Worm (Caenorhabditis elegans): ENCODE measurements around the gene Y94H6A.7.
A peak's percentile ranks its signal among the peaks of the same experiment; 100 is the strongest.
"Not testable (repeated sequence)": the region's sequence is repeated elsewhere in the genome, so short reads cannot be mapped to it uniquely, and the experiment has no call there.

The Y94H6A.7 gene

ce11 chrIV:2719734-2720133 is 3.4 kb upstream of the Y94H6A.7 start, which contains the start of gene ndua-12:
Gene ndua-12, minus strand, starts transcription at chrIV:2719834.
- TF ChIP-seq rec-8 (tag; optimal IDR thresholded peaks at IDR 0.05); unc-130 (GFP tag; optimal IDR thresholded peaks at IDR 0.05); athp-1 (tag; optimal IDR thresholded peaks at IDR 0.05): not testable (repeated sequence)

DNA sequence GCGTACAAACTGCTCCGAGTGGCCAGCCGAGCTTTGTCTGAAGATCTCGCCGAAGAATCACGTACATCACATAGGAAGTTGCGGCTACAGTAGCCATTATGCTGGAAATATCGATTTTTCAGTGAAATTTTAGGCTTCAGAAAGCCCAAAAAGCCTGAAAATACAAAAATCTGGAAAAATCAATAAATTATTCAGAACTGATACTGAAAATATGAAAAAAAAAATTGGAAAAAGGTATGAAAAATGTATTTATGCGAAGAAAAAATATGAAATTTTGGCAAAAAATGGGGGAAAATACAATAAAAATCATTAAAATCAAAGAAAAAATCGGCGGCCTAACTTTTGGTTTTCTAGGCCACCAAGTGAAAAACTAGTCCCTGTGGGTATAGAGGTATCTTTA is 3.4 kb downstream of the Y94H6A.7 start, which contains the start of gene Y94H6A.12:
Gene Y94H6A.12, minus strand, starts transcription at position 101 of the 400 bp plus-strand sequence.
- no peak for TF ChIP-seq repo-1 (tag; optimal IDR thresholded peaks at IDR 0.05)
- no peak for TF ChIP-seq F52B5.7 (tag; optimal IDR thresholded peaks at IDR 0.05)
- TF ChIP-seq chd-7 (tag; optimal IDR thresholded peaks at IDR 0.05), result no peak
- TF ChIP-seq tlf-1 (GFP tag; optimal IDR thresholded peaks at IDR 0.05), result no peak
- no peak for TF ChIP-seq lag-1 (GFP tag; IDR thresholded peaks at IDR 0.05)
- no peak for TF ChIP-seq C06A6.2 (GFP tag; conservative IDR thresholded peaks at IDR 0.05)
- TF ChIP-seq K11D2.4 (GFP tag; IDR thresholded peaks at IDR 0.05), result no peak
- no peak for TF ChIP-seq hmg-1.2 (GFP tag; IDR thresholded peaks at IDR 0.05)
- no peak for TF ChIP-seq nhr-120 (GFP tag; IDR thresholded peaks at IDR 0.05)
- TF ChIP-seq aptf-2 (GFP tag; conservative IDR thresholded peaks at IDR 0.05), result no peak
- TF ChIP-seq ama-1 (optimal IDR thresholded peaks at IDR 0.05), result no peak
- TF ChIP-seq ama-1 (GFP tag; optimal IDR thresholded peaks at IDR 0.05), result no peak
- no peak for TF ChIP-seq Y79H2A.3 (GFP tag; conservative IDR thresholded peaks at IDR 0.05)
- TF ChIP-seq cebp-1 (GFP tag; IDR thresholded peaks at IDR 0.05), result no peak
- TF ChIP-seq cebp-1 (tag; optimal IDR thresholded peaks at IDR 0.05), result no peak

- TF ChIP-seq snpc-4 (GFP tag; optimal IDR thresholded peaks at IDR 0.05) (no peak), snpc-4 (tag; optimal IDR thresholded peaks at IDR 0.05) (peak in 1 of 4 experiments; percentile 5), rpc-1 (optimal IDR thresholded peaks at IDR 0.05) (peak; percentile 12), rpc-1 (tag; optimal IDR thresholded peaks at IDR 0.05) (no peak), snpc-3.4 (tag; optimal IDR thresholded peaks at IDR 0.05) (no peak), nhr-80 (tag; optimal IDR thresholded peaks at IDR 0.05) (peak; percentile 15), Y56A3A.18 (GFP tag; IDR thresholded peaks at IDR 0.05) (no peak), dox-1 (GFP tag; IDR thresholded peaks at IDR 0.05) (no peak), lin-54 (GFP tag; optimal IDR thresholded peaks at IDR 0.05) (peak; percentile 2), nhr-179 (tag; optimal IDR thresholded peaks at IDR 0.05) (no peak), ZK185.1 (tag; optimal IDR thresholded peaks at IDR 0.05; ENCODE audit: poor library complexity, severe bottlenecking) (no peak), mel-28 (tag; optimal IDR thresholded peaks at IDR 0.05; ENCODE audit: borderline replicate concordance) (no peak), ceh-100 (GFP tag; IDR thresholded peaks at IDR 0.05) (no peak), ceh-58 (GFP tag; IDR thresholded peaks at IDR 0.05) (no peak), hmg-1.2 (GFP tag; IDR thresholded peaks at IDR 0.05) (no peak), lsl-1 (GFP tag; optimal IDR thresholded peaks at IDR 0.05) (no peak), ztf-26 (tag; optimal IDR thresholded peaks at IDR 0.05) (no peak), ceh-40 (GFP tag; IDR thresholded peaks at IDR 0.05) (no peak), akir-1 (GFP tag; optimal IDR thresholded peaks at IDR 0.05) (no peak), cebp-1 (GFP tag; IDR thresholded peaks at IDR 0.05) (peak; percentile 97), cebp-1 (tag; optimal IDR thresholded peaks at IDR 0.05) (peak; percentile 96), ztf-3 (GFP tag; optimal IDR thresholded peaks at IDR 0.05) (peak; percentile 17), D2030.7 (GFP tag; IDR thresholded peaks at IDR 0.05) (no peak), mcd-1 (GFP tag; IDR thresholded peaks at IDR 0.05) (peak; percentile 68), hsf-1 (GFP tag; IDR thresholded peaks at IDR 0.05) (peak; percentile 91), madf-10 (tag; optimal IDR thresholded peaks at IDR 0.05) (peak; percentile 20), egrh-3 (GFP tag; IDR thresholded peaks at IDR 0.05) (no peak), C06A6.2 (GFP tag; conservative IDR thresholded peaks at IDR 0.05) (no peak), let-607 (tag; optimal IDR thresholded peaks at IDR 0.05) (peak in 1 of 2 experiments; percentile 38), hlh-12 (tag; optimal IDR thresholded peaks at IDR 0.05) (no peak), hmg-20 (GFP tag; IDR thresholded peaks at IDR 0.05) (no peak), tbp1 (GFP tag; optimal IDR thresholded peaks at IDR 0.05) (peak; percentile 24)
Measured at ce11 chrIV:2711122-2711669, 5.2 kb downstream of the Y94H6A.7 start.
